Worm (Caenorhabditis elegans) whole organism, L2 larva: ENCODE results near the gene mog-1.
A peak's percentile ranks its signal among the peaks of the same experiment; 100 is the strongest.

Experiments
- F13H6.1 ChIP-seq: sonication (generic microtip); optimal IDR thresholded peaks from 2 replicates; lab custom pipeline; 2016; ENCODE audit warnings: missing genetic modification characterization, missing compliant biosample characterization
- R02D3.7 ChIP-seq: fragments of 150-350 bp; optimal IDR thresholded peaks from 2 replicates; lab custom pipeline; 2014; ENCODE audit warnings: missing biosample characterization, missing genetic modification characterization
- ZK546.5 ChIP-seq: sonication (generic microtip); optimal IDR thresholded peaks from 2 replicates; lab custom pipeline; 2017; ENCODE audit warnings: missing biosample characterization, missing genetic modification characterization
- alr-1 ChIP-seq: fragments of 150-350 bp; optimal IDR thresholded peaks from 2 replicates; lab custom pipeline; 2014; ENCODE audit warnings: missing biosample characterization, missing genetic modification characterization
- aly-2 ChIP-seq: fragments of 150-350 bp; optimal IDR thresholded peaks from 2 replicates; lab custom pipeline; 2014; ENCODE audit warnings: missing biosample characterization, missing genetic modification characterization
- ama-1 ChIP-seq: fragments of 150-350 bp; optimal IDR thresholded peaks from 2 replicates; lab custom pipeline; 2018; ENCODE audit warnings: inconsistent platforms
- blmp-1 ChIP-seq: sonication (generic microtip); optimal IDR thresholded peaks from 2 replicates; lab custom pipeline; 2017; ENCODE audit warnings: missing genetic modification characterization, mild to moderate bottlenecking, missing compliant biosample characterization, antibody characterized with exemption, moderate library complexity; ENCODE audit not compliant: insufficient read depth
- ceh-16 ChIP-seq: fragments of 150-350 bp; optimal IDR thresholded peaks from 2 replicates; lab custom pipeline; 2014; ENCODE audit warnings: missing biosample characterization, missing genetic modification characterization
- ceh-82 ChIP-seq: fragments of 150-350 bp; optimal IDR thresholded peaks from 2 replicates; lab custom pipeline; 2014; ENCODE audit warnings: missing biosample characterization, missing genetic modification characterization
- crh-2 ChIP-seq: sonication (generic microtip); optimal IDR thresholded peaks from 2 replicates; lab custom pipeline; 2017; ENCODE audit warnings: missing biosample characterization, missing genetic modification characterization
- dmd-4 ChIP-seq: sonication (generic microtip); optimal IDR thresholded peaks from 2 replicates; lab custom pipeline; 2017; ENCODE audit warnings: missing biosample characterization, missing genetic modification characterization
- egl-27 ChIP-seq: sonication (generic microtip); optimal IDR thresholded peaks from 3 replicates; lab custom pipeline; 2017; ENCODE audit warnings: missing biosample characterization, missing genetic modification reagents, missing genetic modification characterization
- elt-1 ChIP-seq: fragments of 150-350 bp; optimal IDR thresholded peaks from 2 replicates; lab custom pipeline; 2014; ENCODE audit warnings: missing biosample characterization, missing genetic modification characterization
- fos-1 ChIP-seq: fragments of 150-350 bp; optimal IDR thresholded peaks from 2 replicates; lab custom pipeline; 2014; ENCODE audit warnings: missing biosample characterization, missing genetic modification characterization
- gmeb-1 ChIP-seq: fragments of 150-350 bp; optimal IDR thresholded peaks from 2 replicates; lab custom pipeline; 2014; ENCODE audit warnings: missing biosample characterization, missing genetic modification characterization
- lin-11 ChIP-seq: fragments of 150-350 bp; sonication (generic microtip); optimal IDR thresholded peaks from 2 replicates; lab custom pipeline; 2014; ENCODE audit warnings: missing biosample characterization, missing genetic modification characterization, inconsistent platforms, mixed read lengths
- lin-13 ChIP-seq: fragments of 150-350 bp; optimal IDR thresholded peaks from 2 replicates; lab custom pipeline; 2014; ENCODE audit warnings: missing biosample characterization, missing genetic modification reagents, missing genetic modification characterization
- lin-39 ChIP-seq: fragments of 150-350 bp; optimal IDR thresholded peaks from 2 replicates; lab custom pipeline; 2014; ENCODE audit warnings: missing biosample characterization, missing genetic modification reagents, missing genetic modification characterization
- mab-5 ChIP-seq: fragments of 150-350 bp; optimal IDR thresholded peaks from 2 replicates; lab custom pipeline; 2014; ENCODE audit warnings: missing biosample characterization, missing genetic modification characterization
- mbf-1 ChIP-seq: sonication (generic microtip); optimal IDR thresholded peaks from 2 replicates; lab custom pipeline; 2017; ENCODE audit warnings: missing biosample characterization, missing genetic modification characterization
- nhr-10 ChIP-seq: sonication (generic microtip); optimal IDR thresholded peaks from 2 replicates; lab custom pipeline; 2017; ENCODE audit warnings: missing biosample characterization, missing genetic modification characterization
- nhr-11 ChIP-seq: fragments of 150-350 bp; optimal IDR thresholded peaks from 2 replicates; lab custom pipeline; 2014; ENCODE audit warnings: missing biosample characterization, missing genetic modification characterization
- nhr-12 ChIP-seq: fragments of 150-350 bp; optimal IDR thresholded peaks from 2 replicates; lab custom pipeline; 2014; ENCODE audit warnings: missing biosample characterization, missing genetic modification characterization
- nhr-129 ChIP-seq: fragments of 150-350 bp; optimal IDR thresholded peaks from 2 replicates; lab custom pipeline; 2014; ENCODE audit warnings: missing biosample characterization, missing genetic modification characterization
- nhr-21 ChIP-seq: fragments of 150-350 bp; optimal IDR thresholded peaks from 2 replicates; lab custom pipeline; 2014; ENCODE audit warnings: missing biosample characterization, missing genetic modification characterization
- nhr-23 ChIP-seq: fragments of 150-350 bp; optimal IDR thresholded peaks from 2 replicates; lab custom pipeline; 2014; ENCODE audit warnings: missing biosample characterization, missing genetic modification reagents, missing genetic modification characterization
- nhr-25 ChIP-seq: fragments of 150-350 bp; sonication (generic microtip); optimal IDR thresholded peaks from 3 replicates; lab custom pipeline; 2014; ENCODE audit warnings: missing biosample characterization, missing genetic modification characterization
- nhr-6 ChIP-seq: fragments of 150-350 bp; optimal IDR thresholded peaks from 2 replicates; lab custom pipeline; 2014; ENCODE audit warnings: missing biosample characterization, missing genetic modification characterization
- peb-1 ChIP-seq: fragments of 150-350 bp; optimal IDR thresholded peaks from 2 replicates; lab custom pipeline; 2014; ENCODE audit warnings: missing biosample characterization, missing genetic modification characterization
- sem-4 ChIP-seq: fragments of 150-350 bp; optimal IDR thresholded peaks from 2 replicates; lab custom pipeline; 2014; ENCODE audit warnings: missing biosample characterization, missing genetic modification reagents, missing genetic modification characterization
- skn-1 ChIP-seq: sonication (generic microtip); optimal IDR thresholded peaks from 2 replicates; lab custom pipeline; 2017; ENCODE audit warnings: missing biosample characterization, missing genetic modification characterization
- sma-9 ChIP-seq, 2 experiments: fragments of 150-350 bp in 1 of 2; sonication (generic microtip) in 1 of 2; optimal IDR thresholded peaks; 2 replicates each; lab custom pipeline; 2014 to 2016; ENCODE audit warnings: missing genetic modification characterization in 2 of 2, mild to moderate bottlenecking in 1 of 2, missing biosample characterization in 1 of 2, missing compliant biosample characterization in 1 of 2, missing genetic modification reagents in 1 of 2, moderate library complexity in 1 of 2
- snpc-4 ChIP-seq: fragments of 150-350 bp; optimal IDR thresholded peaks from 2 replicates; lab custom pipeline; 2014; ENCODE audit warnings: missing biosample characterization, missing genetic modification characterization
- unc-55 ChIP-seq: fragments of 150-350 bp; sonication (generic microtip); optimal IDR thresholded peaks from 3 replicates; lab custom pipeline; 2014; ENCODE audit warnings: missing biosample characterization, missing genetic modification reagents, missing genetic modification characterization
- zag-1 ChIP-seq: fragments of 150-350 bp; optimal IDR thresholded peaks from 2 replicates; lab custom pipeline; 2014; ENCODE audit warnings: missing biosample characterization, missing genetic modification characterization
- ztf-1 ChIP-seq: fragments of 200-800 bp; sonication (Bioruptor generic); conservative IDR thresholded peaks from 2 replicates; pipeline ENCODE4 v1.3.6; 2022; ENCODE audit warnings: missing genetic modification characterization, missing compliant biosample characterization
- ztf-11 ChIP-seq: sonication (generic microtip); optimal IDR thresholded peaks from 2 replicates; lab custom pipeline; 2017; ENCODE audit warnings: missing biosample characterization, missing genetic modification characterization
- ztf-4 ChIP-seq: fragments of 150-350 bp; optimal IDR thresholded peaks from 2 replicates; lab custom pipeline; 2014; ENCODE audit warnings: missing biosample characterization, missing genetic modification characterization

mog-1 gene

ce11 chrIII:9991324-9991723, 35.3 kb upstream of the mog-1 start:
- TF ChIP-seq dmd-4 (tag; lab: Kevin White, UChicago), result no peak
- TF ChIP-seq ztf-11 (tag; lab: Kevin White, UChicago), result no peak
- no peak for TF ChIP-seq lin-39
- TF ChIP-seq nhr-21 (tag; lab: Kevin White, UChicago), result no peak
- no peak for TF ChIP-seq egl-27 (tag; lab: Kevin White, UChicago)
- TF ChIP-seq fos-1, result no peak
- TF ChIP-seq F13H6.1 (tag; lab: Kevin White, UChicago), result no peak
- no peak for TF ChIP-seq snpc-4 (tag; lab: Kevin White, UChicago)
- no peak for TF ChIP-seq ama-1 (lab: Kevin White, UChicago)
- TF ChIP-seq lin-11 (tag; lab: Kevin White, UChicago), result no peak
- peak; percentile 75 for TF ChIP-seq ceh-16 (tag; lab: Kevin White, UChicago)
- TF ChIP-seq blmp-1 (tag; lab: Kevin White, UChicago), result peak; percentile 46
- TF ChIP-seq alr-1, result no peak
- TF ChIP-seq R02D3.7, result no peak
- TF ChIP-seq lin-13 (GFP tag; lab: Kevin White, UChicago), result no peak
- TF ChIP-seq sma-9 (GFP tag; optimal IDR thresholded peaks at IDR 0.05; lab: Kevin White, UChicago), result no peak
- TF ChIP-seq sma-9 (tag; optimal IDR thresholded peaks at IDR 0.05; lab: Kevin White, UChicago), result no peak
- TF ChIP-seq nhr-25 (tag; lab: Kevin White, UChicago), result peak; percentile 11
- TF ChIP-seq ztf-1 (GFP tag; lab: Robert Waterston, UW), result no peak
- TF ChIP-seq ztf-4 (tag; lab: Kevin White, UChicago), result no peak
- no peak for TF ChIP-seq ZK546.5 (tag; lab: Kevin White, UChicago)
- no peak for TF ChIP-seq nhr-6 (tag; lab: Kevin White, UChicago)
- TF ChIP-seq nhr-10 (tag; lab: Kevin White, UChicago), result no peak
- TF ChIP-seq gmeb-1 (tag; lab: Kevin White, UChicago), result no peak
- no peak for TF ChIP-seq skn-1 (tag; lab: Kevin White, UChicago)
- TF ChIP-seq peb-1 (tag; lab: Kevin White, UChicago), result no peak
- no peak for TF ChIP-seq crh-2
- TF ChIP-seq nhr-12, result no peak
- peak; percentile 66 for TF ChIP-seq elt-1 (tag; lab: Kevin White, UChicago)
- TF ChIP-seq nhr-129 (tag; lab: Kevin White, UChicago), result no peak
- no peak for TF ChIP-seq zag-1 (tag; lab: Kevin White, UChicago)
- TF ChIP-seq mbf-1 (tag; lab: Kevin White, UChicago), result no peak
- peak; percentile 58 for TF ChIP-seq nhr-23 (tag; lab: Kevin White, UChicago)
- TF ChIP-seq sem-4 (tag; lab: Kevin White, UChicago), result no peak
- TF ChIP-seq, all 48 proteins: peak for 5

- TF ChIP-seq mbf-1 (tag; lab: Kevin White, UChicago), result no peak
- no peak for TF ChIP-seq egl-27 (tag; lab: Kevin White, UChicago)
- no peak for TF ChIP-seq ceh-82
- TF ChIP-seq ztf-11 (tag; lab: Kevin White, UChicago), result no peak
- TF ChIP-seq peb-1 (tag; lab: Kevin White, UChicago), result no peak
- TF ChIP-seq skn-1 (tag; lab: Kevin White, UChicago), result no peak
- no peak for TF ChIP-seq aly-2 (tag; lab: Kevin White, UChicago)
- no peak for TF ChIP-seq dmd-4 (tag; lab: Kevin White, UChicago)
- TF ChIP-seq nhr-129 (tag; lab: Kevin White, UChicago), result no peak
- TF ChIP-seq nhr-11 (tag; lab: Kevin White, UChicago), result no peak
- TF ChIP-seq ama-1 (lab: Kevin White, UChicago), result no peak
- TF ChIP-seq lin-39, result no peak
- no peak for TF ChIP-seq nhr-25 (tag; lab: Kevin White, UChicago)
These were observed 32.3 kb upstream of the mog-1 start, which contains the start of gene C05B5.1 for ce11 chrIII:9988352-9988751. C05B5.1 (minus strand) TSS chrIII:9988452.

- TF ChIP-seq nhr-129 (tag; lab: Kevin White, UChicago) (peak; percentile 39), snpc-4 (tag; lab: Kevin White, UChicago) (no peak)
These were observed 30.9 kb upstream of the mog-1 start, which contains the start of gene C05B5.12 for ce11 chrIII:9986827-9987429. C05B5.12 (plus strand) TSS chrIII:9987379.

ce11 chrIII:9985542-9985941, 29.5 kb upstream of the mog-1 start:
- TF ChIP-seq mab-5 (tag; lab: Kevin White, UChicago) (peak; percentile 74), unc-55 (peak; percentile 95), fos-1 (no peak)
